Worm (Caenorhabditis elegans): Measurements from ENCODE around the gene srx-56.

Gene srx-56

ce11 chrV:7352186-7353053 is 21.8 kb upstream of the srx-56 start, which contains the start of the genes srh-231 and srh-275:
TSS of gene srh-231 (minus strand) at chrV:7352236.
TSS of gene srh-275 (plus strand) at chrV:7353003.
- TF ChIP-seq ZK185.1 (tag; optimal IDR thresholded peaks at IDR 0.05; ENCODE audit: poor library complexity, severe bottlenecking) = no peak
- no peak for TF ChIP-seq lsy-27 (tag; optimal IDR thresholded peaks at IDR 0.05; ENCODE audit: borderline replicate concordance, insufficient read depth)
- no peak for TF ChIP-seq let-526 (GFP tag; IDR thresholded peaks at IDR 0.05)
- no peak for TF ChIP-seq B0035.1 (tag; optimal IDR thresholded peaks at IDR 0.05)
- TF ChIP-seq F55B11.4 (tag; optimal IDR thresholded peaks at IDR 0.05; ENCODE audit: borderline replicate concordance, insufficient read depth) = no peak
- no peak for TF ChIP-seq madf-6 (GFP tag; IDR thresholded peaks at IDR 0.05)
- TF ChIP-seq dpl-1 (GFP tag; optimal IDR thresholded peaks at IDR 0.05) = no peak
- TF ChIP-seq dpff-1 (tag; optimal IDR thresholded peaks at IDR 0.05) = no peak
- TF ChIP-seq lin-40 (tag; optimal IDR thresholded peaks at IDR 0.05) = no peak
- no peak for TF ChIP-seq efl-1 (GFP tag; optimal IDR thresholded peaks at IDR 0.05)
- TF ChIP-seq snpc-3.4 (tag; optimal IDR thresholded peaks at IDR 0.05) = no peak
- TF ChIP-seq snpc-1.1 (tag; optimal IDR thresholded peaks at IDR 0.05; ENCODE audit: insufficient read depth) = no peak
- TF ChIP-seq nhr-27 (tag; optimal IDR thresholded peaks at IDR 0.05) = no peak
- TF ChIP-seq rec-8 (tag; optimal IDR thresholded peaks at IDR 0.05) = no peak
- TF ChIP-seq nhr-120 (GFP tag; IDR thresholded peaks at IDR 0.05) = no peak

ce11 chrV:7353602-7354001 is 20.6 kb upstream of the srx-56 start:
- TF ChIP-seq F57C9.4 (tag; optimal IDR thresholded peaks at IDR 0.05) (no peak), somi-1 (GFP tag; optimal IDR thresholded peaks at IDR 0.05) (no peak), lir-1 (GFP tag; conservative IDR thresholded peaks at IDR 0.05) (no peak), F39B2.1 (GFP tag; IDR thresholded peaks at IDR 0.05) (no peak), Y53G8AR.9 (GFP tag; conservative IDR thresholded peaks at IDR 0.05) (no peak), let-526 (GFP tag; IDR thresholded peaks at IDR 0.05) (no peak), bed-1 (GFP tag; IDR thresholded peaks at IDR 0.05) (no peak), nhr-120 (GFP tag; IDR thresholded peaks at IDR 0.05) (no peak), nhr-179 (tag; optimal IDR thresholded peaks at IDR 0.05) (no peak), ztf-6 (GFP tag; IDR thresholded peaks at IDR 0.05) (no peak), ztf-3 (GFP tag; optimal IDR thresholded peaks at IDR 0.05) (no peak), madf-6 (GFP tag; IDR thresholded peaks at IDR 0.05) (no peak), rec-8 (tag; optimal IDR thresholded peaks at IDR 0.05) (no peak), rcor-1 (GFP tag; IDR thresholded peaks at IDR 0.05) (no peak), chd-7 (tag; optimal IDR thresholded peaks at IDR 0.05) (no peak), akir-1 (GFP tag; optimal IDR thresholded peaks at IDR 0.05) (no peak), tlf-1 (GFP tag; optimal IDR thresholded peaks at IDR 0.05) (no peak)

- TF ChIP-seq xnd-1 (tag; optimal IDR thresholded peaks at IDR 0.05) (no peak), sptf-2 (GFP tag; optimal IDR thresholded peaks at IDR 0.05) (no peak), ztf-26 (tag; optimal IDR thresholded peaks at IDR 0.05) (no peak), Y53F4B.3 (GFP tag; IDR thresholded peaks at IDR 0.05) (no peak), ceh-91 (GFP tag; IDR thresholded peaks at IDR 0.05) (no peak), ceh-100 (GFP tag; IDR thresholded peaks at IDR 0.05) (no peak), cebp-2 (GFP tag; IDR thresholded peaks at IDR 0.05) (no peak), ceh-58 (GFP tag; IDR thresholded peaks at IDR 0.05) (no peak), ceh-40 (GFP tag; IDR thresholded peaks at IDR 0.05) (no peak), F49E8.2 (tag; optimal IDR thresholded peaks at IDR 0.05; ENCODE audit: insufficient read depth) (no peak), madf-10 (tag; optimal IDR thresholded peaks at IDR 0.05) (no peak), T26A5.8 (tag; optimal IDR thresholded peaks at IDR 0.05) (no peak), ekl-4 (GFP tag; IDR thresholded peaks at IDR 0.05) (no peak), D2030.7 (GFP tag; IDR thresholded peaks at IDR 0.05) (no peak), bed-1 (GFP tag; IDR thresholded peaks at IDR 0.05) (no peak), egl-18 (GFP tag; IDR thresholded peaks at IDR 0.05) (no peak), fkh-3 (tag; optimal IDR thresholded peaks at IDR 0.05) (no peak), snpc-1.1 (tag; optimal IDR thresholded peaks at IDR 0.05; ENCODE audit: insufficient read depth) (no peak)
Observed at ce11 chrV:7355464-7355863, 18.7 kb upstream of the srx-56 start, which contains the start of gene tag-293. TSS of gene tag-293 (minus strand) at chrV:7355564.

All from whole organism, young adult.